Fruit fly (Drosophila melanogaster): Measurements from ENCODE around the gene Cip4.

DNA sequence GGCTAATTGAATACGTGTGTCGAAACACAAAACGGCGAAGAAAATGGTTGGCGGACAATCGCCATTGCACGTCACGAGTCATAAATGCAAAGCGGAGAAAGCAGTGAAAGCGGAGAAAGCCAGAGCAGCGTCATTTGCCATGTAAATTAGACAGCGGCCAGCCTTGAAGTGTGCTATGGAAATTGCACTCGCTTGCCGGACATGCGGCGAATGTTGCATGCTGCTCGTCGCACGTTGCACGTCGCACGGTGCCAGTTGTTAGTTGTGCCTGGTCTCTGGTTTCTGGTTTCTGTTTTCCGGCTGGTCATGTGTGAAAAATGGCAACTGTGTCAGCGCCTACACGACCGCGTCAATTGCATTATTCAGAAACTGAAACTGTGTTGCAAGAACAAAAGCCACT lies 13.6 kb upstream of the Cip4 start:
- no peak for TF ChIP-seq Dll (optimal IDR thresholded peaks at IDR 0.05)
- no peak for TF ChIP-seq usp (GFP tag; optimal IDR thresholded peaks at IDR 0.05)
- TF ChIP-seq pan (optimal IDR thresholded peaks at IDR 0.05) = no peak
- TF ChIP-seq CG8478 (optimal IDR thresholded peaks at IDR 0.05) = no peak
- TF ChIP-seq psq (optimal IDR thresholded peaks at IDR 0.05) = no peak
